Worm (Caenorhabditis elegans) whole organism, L1 larva: ENCODE data around the gene cey-1.
A peak's percentile ranks its signal among the peaks of the same experiment; 100 is the strongest.

ENCODE experiments used
- C04F5.9 ChIP-seq: sonication (generic microtip); optimal IDR thresholded peaks from 2 replicates; lab custom pipeline; 2016; ENCODE audit warnings: missing genetic modification characterization, missing compliant biosample characterization
- C16A3.4 ChIP-seq: fragments of 150-350 bp; optimal IDR thresholded peaks from 2 replicates; lab custom pipeline; 2014; ENCODE audit warnings: missing biosample characterization, missing genetic modification characterization
- F16B12.6 ChIP-seq: fragments of 150-350 bp; optimal IDR thresholded peaks from 2 replicates; lab custom pipeline; 2014; ENCODE audit warnings: missing biosample characterization, missing genetic modification characterization
- Y116A8C.19 ChIP-seq: sonication (generic microtip); optimal IDR thresholded peaks from 2 replicates; lab custom pipeline; 2016; ENCODE audit warnings: missing compliant biosample characterization, missing genetic modification characterization, borderline replicate concordance
- aha-1 ChIP-seq: fragments of 150-350 bp; optimal IDR thresholded peaks from 2 replicates; lab custom pipeline; 2014; ENCODE audit warnings: missing biosample characterization, missing genetic modification characterization
- alr-1 ChIP-seq: fragments of 200-800 bp; sonication (Bioruptor generic); optimal IDR thresholded peaks from 2 replicates; lab custom pipeline; 2018; ENCODE audit warnings: borderline replicate concordance, mild to moderate bottlenecking, missing genetic modification characterization, missing compliant biosample characterization
- ama-1 ChIP-seq: fragments of 150-350 bp; optimal IDR thresholded peaks from 2 replicates; lab custom pipeline; 2014
- ceh-88 ChIP-seq: fragments of 200-800 bp; sonication (Bioruptor generic); IDR thresholded peaks from 2 replicates; pipeline ENCODE4 v1.3.6; 2022; ENCODE audit warnings: missing genetic modification characterization, missing compliant biosample characterization
- ceh-90 ChIP-seq: sonication (generic microtip); optimal IDR thresholded peaks from 2 replicates; lab custom pipeline; 2016; ENCODE audit warnings: missing genetic modification characterization, missing compliant biosample characterization
- ces-1 ChIP-seq: fragments of 150-350 bp; optimal IDR thresholded peaks from 2 replicates; lab custom pipeline; 2014; ENCODE audit warnings: missing biosample characterization, missing genetic modification reagents, missing genetic modification characterization
- dsc-1 ChIP-seq: sonication (generic microtip); optimal IDR thresholded peaks from 2 replicates; lab custom pipeline; 2016; ENCODE audit warnings: mild to moderate bottlenecking, missing genetic modification characterization, missing compliant biosample characterization
- efl-1 ChIP-seq, 4 experiments: fragments of 150-350 bp; optimal IDR thresholded peaks in 3 of 4; peaks in 1 of 4; 1 replicate in 1 of 4; 2 replicates in 3 of 4; lab custom pipeline; 2014; ENCODE audit warnings: missing biosample characterization in 2 of 4, missing genetic modification characterization in 2 of 4, missing genetic modification reagents in 2 of 4
- egl-13 ChIP-seq: sonication (generic microtip); optimal IDR thresholded peaks from 2 replicates; lab custom pipeline; 2016; ENCODE audit warnings: missing genotype, missing genetic modification reagents, missing genetic modification characterization, missing compliant biosample characterization
- egl-27 ChIP-seq, 2 experiments: fragments of 150-350 bp in 1 of 2; sonication (generic microtip); optimal IDR thresholded peaks; 3 replicates each; lab custom pipeline; 2017 to 2018; ENCODE audit warnings: missing biosample characterization in 2 of 2, missing genetic modification characterization in 2 of 2, missing genetic modification reagents in 2 of 2
- elt-2 ChIP-seq: sonication (generic microtip); optimal IDR thresholded peaks from 2 replicates; lab custom pipeline; 2016; ENCODE audit warnings: missing genetic modification characterization, mild to moderate bottlenecking, inconsistent platforms, missing compliant biosample characterization, missing genetic modification reagents
- elt-3 ChIP-seq, 6 experiments: fragments of 150-350 bp in 1 of 6; sonication (generic microtip); optimal IDR thresholded peaks; 2 replicates each; lab custom pipeline; 2017 to 2018; ENCODE audit warnings: missing biosample characterization in 6 of 6, missing genetic modification characterization in 6 of 6, inconsistent platforms in 1 of 6
- fkh-10 ChIP-seq: sonication (generic microtip); optimal IDR thresholded peaks from 2 replicates; lab custom pipeline; 2017; ENCODE audit warnings: missing biosample characterization, missing genetic modification reagents, missing genetic modification characterization
- fkh-4 ChIP-seq: sonication (generic microtip); optimal IDR thresholded peaks from 2 replicates; lab custom pipeline; 2016; ENCODE audit warnings: missing compliant biosample characterization, missing genetic modification characterization, borderline replicate concordance
- grh-1 ChIP-seq: fragments of 200-800 bp; sonication (Bioruptor generic); IDR thresholded peaks from 2 replicates; pipeline ENCODE4 v1.3.6; 2022; ENCODE audit warnings: missing genetic modification reagents, missing genetic modification characterization, missing compliant biosample characterization
- hlh-17 ChIP-seq: fragments of 200-800 bp; sonication (Bioruptor generic); optimal IDR thresholded peaks from 2 replicates; lab custom pipeline; 2018; ENCODE audit warnings: missing genetic modification characterization, mild to moderate bottlenecking, missing compliant biosample characterization, moderate library complexity, borderline replicate concordance
- isw-1 ChIP-seq: fragments of 200-800 bp; sonication (Bioruptor generic); IDR thresholded peaks from 2 replicates; pipeline ENCODE4 v1.3.6; 2022; ENCODE audit warnings: missing genetic modification characterization, missing compliant biosample characterization
- jun-1 ChIP-seq: fragments of 150-350 bp; optimal IDR thresholded peaks from 2 replicates; lab custom pipeline; 2014; ENCODE audit warnings: missing biosample characterization, missing genetic modification reagents, missing genetic modification characterization
- lin-13 ChIP-seq: fragments of 150-350 bp; optimal IDR thresholded peaks from 2 replicates; lab custom pipeline; 2014; ENCODE audit warnings: missing biosample characterization, missing genetic modification reagents, missing genetic modification characterization
- lin-15B ChIP-seq: fragments of 150-350 bp; sonication (generic microtip); optimal IDR thresholded peaks from 3 replicates; lab custom pipeline; 2014; ENCODE audit warnings: missing biosample characterization, missing genetic modification characterization
- lin-35 ChIP-seq, 2 experiments: fragments of 150-350 bp; optimal IDR thresholded peaks; 2 replicates each; lab custom pipeline; 2014; ENCODE audit warnings: missing biosample characterization in 2 of 2, missing genetic modification characterization in 2 of 2, missing genetic modification reagents in 2 of 2
- lin-39 ChIP-seq: fragments of 150-350 bp; optimal IDR thresholded peaks from 2 replicates; lab custom pipeline; 2014; ENCODE audit warnings: missing biosample characterization, missing genetic modification reagents, missing genetic modification characterization
- lir-3 ChIP-seq: sonication (generic microtip); optimal IDR thresholded peaks from 2 replicates; lab custom pipeline; 2016; ENCODE audit warnings: mild to moderate bottlenecking, missing genetic modification characterization, moderate library complexity, missing compliant biosample characterization; ENCODE audit not compliant: poor library complexity
- lsy-2 ChIP-seq, 2 experiments: fragments of 150-350 bp; optimal IDR thresholded peaks; 2 replicates each; lab custom pipeline; 2014; ENCODE audit warnings: missing biosample characterization in 2 of 2, missing genetic modification characterization in 2 of 2
- mdl-1 ChIP-seq, 2 experiments: fragments of 150-350 bp; optimal IDR thresholded peaks; 2 replicates each; lab custom pipeline; 2014 to 2017; ENCODE audit warnings: missing biosample characterization in 2 of 2, missing genetic modification characterization in 2 of 2, inconsistent platforms in 1 of 2
- mep-1 ChIP-seq: fragments of 150-350 bp; optimal IDR thresholded peaks from 2 replicates; lab custom pipeline; 2014; ENCODE audit warnings: missing biosample characterization, missing genetic modification characterization
- nhr-11 ChIP-seq: fragments of 150-350 bp; optimal IDR thresholded peaks from 2 replicates; lab custom pipeline; 2014; ENCODE audit warnings: missing biosample characterization, missing genetic modification characterization
- nhr-19 ChIP-seq: fragments of 200-800 bp; sonication (Bioruptor generic); conservative IDR thresholded peaks from 2 replicates; pipeline ENCODE4 v1.3.6; 2022; ENCODE audit warnings: missing genetic modification characterization, missing compliant biosample characterization
- nhr-237 ChIP-seq: fragments of 150-350 bp; optimal IDR thresholded peaks from 2 replicates; lab custom pipeline; 2014; ENCODE audit warnings: missing biosample characterization, missing genetic modification characterization
- nhr-28 ChIP-seq: fragments of 150-350 bp; optimal IDR thresholded peaks from 2 replicates; lab custom pipeline; 2014; ENCODE audit warnings: missing biosample characterization, missing genetic modification characterization
- nhr-76 ChIP-seq: sonication (generic microtip); optimal IDR thresholded peaks from 2 replicates; lab custom pipeline; 2017; ENCODE audit warnings: missing biosample characterization, missing genetic modification characterization
- nhr-77 ChIP-seq: fragments of 150-350 bp; optimal IDR thresholded peaks from 2 replicates; lab custom pipeline; 2014; ENCODE audit warnings: missing biosample characterization, missing genetic modification characterization
- nhr-85 ChIP-seq: sonication (generic microtip); peaks from one replicate; lab custom pipeline; 2016; ENCODE audit warnings: missing genetic modification characterization, inconsistent platforms, missing compliant biosample characterization
- pag-3 ChIP-seq: sonication (generic microtip); optimal IDR thresholded peaks from 2 replicates; lab custom pipeline; 2017; ENCODE audit warnings: missing genetic modification characterization, mild to moderate bottlenecking, missing compliant biosample characterization, antibody characterized with exemption, borderline replicate concordance; ENCODE audit not compliant: insufficient read depth
- pqm-1 ChIP-seq: sonication (generic microtip); optimal IDR thresholded peaks from 3 replicates; lab custom pipeline; 2017; ENCODE audit warnings: missing biosample characterization, missing genetic modification characterization
- rnt-1 ChIP-seq: sonication (generic microtip); optimal IDR thresholded peaks from 2 replicates; lab custom pipeline; 2016; ENCODE audit warnings: mild to moderate bottlenecking, missing genetic modification characterization, moderate library complexity, missing compliant biosample characterization
- skn-1 ChIP-seq: fragments of 150-350 bp; optimal IDR thresholded peaks from 2 replicates; lab custom pipeline; 2014; ENCODE audit warnings: missing biosample characterization, missing genetic modification characterization
- sox-4 ChIP-seq: sonication (generic microtip); optimal IDR thresholded peaks from 2 replicates; lab custom pipeline; 2016; ENCODE audit warnings: missing genetic modification characterization, missing compliant biosample characterization
- sptf-1 ChIP-seq: fragments of 150-350 bp; optimal IDR thresholded peaks from 2 replicates; lab custom pipeline; 2014; ENCODE audit warnings: missing biosample characterization, missing genetic modification characterization
- sup-37 ChIP-seq: fragments of 200-800 bp; sonication (Bioruptor generic); optimal IDR thresholded peaks from 2 replicates; lab custom pipeline; 2018; ENCODE audit warnings: mild to moderate bottlenecking, missing genetic modification characterization, missing compliant biosample characterization
- tbx-2 ChIP-seq: sonication (generic microtip); optimal IDR thresholded peaks from 2 replicates; lab custom pipeline; 2016; ENCODE audit warnings: missing genetic modification characterization, missing compliant biosample characterization
- tlp-1 ChIP-seq: fragments of 150-350 bp; optimal IDR thresholded peaks from 2 replicates; lab custom pipeline; 2014; ENCODE audit warnings: missing biosample characterization, missing genetic modification characterization
- unc-62 ChIP-seq: fragments of 150-350 bp; optimal IDR thresholded peaks from 2 replicates; lab custom pipeline; 2014; ENCODE audit warnings: missing biosample characterization, missing genetic modification reagents, missing genetic modification characterization
- unc-98 ChIP-seq: fragments of 200-800 bp; sonication (Bioruptor generic); IDR thresholded peaks from 2 replicates; pipeline ENCODE4 v1.3.6; 2022; ENCODE audit warnings: missing genetic modification characterization, missing compliant biosample characterization
- vab-15 ChIP-seq: sonication (generic microtip); optimal IDR thresholded peaks from 2 replicates; lab custom pipeline; 2017; ENCODE audit warnings: missing genotype, mild to moderate bottlenecking, missing genetic modification characterization, missing compliant biosample characterization
- xbp-1 ChIP-seq: sonication (generic microtip); optimal IDR thresholded peaks from 2 replicates; lab custom pipeline; 2016; ENCODE audit warnings: missing genetic modification characterization, missing compliant biosample characterization
- zag-1 ChIP-seq: fragments of 150-350 bp; optimal IDR thresholded peaks from 2 replicates; lab custom pipeline; 2014; ENCODE audit warnings: missing biosample characterization, missing genetic modification characterization
- zip-4 ChIP-seq: fragments of 200-800 bp; sonication (Bioruptor generic); optimal IDR thresholded peaks from 2 replicates; lab custom pipeline; 2018; ENCODE audit warnings: mild to moderate bottlenecking, missing genetic modification characterization, moderate library complexity, missing compliant biosample characterization
- ztf-11 ChIP-seq, 2 experiments: sonication (generic microtip); optimal IDR thresholded peaks; 2 replicates each; lab custom pipeline; 2016 to 2017; ENCODE audit warnings: missing genetic modification characterization in 2 of 2, missing biosample characterization in 1 of 2, missing compliant biosample characterization in 1 of 2

Gene cey-1

ce11 chrII:11049876-11050275 is 8.9 kb upstream of the cey-1 start, which contains the start of the genes sdhd-1 and ilkp-1:
TSS of gene sdhd-1 (minus strand) at chrII:11049913.
TSS of gene ilkp-1 (plus strand) at chrII:11050255.
- TF ChIP-seq efl-1 (optimal IDR thresholded peaks at IDR 0.05; lab: Kevin White, UChicago) (peak; percentile 43 to 84), efl-1 (GFP tag; optimal IDR thresholded peaks at IDR 0.05 in 1 of 2; lab: Kevin White, UChicago) (peak; percentile 85 to 97), nhr-85 (tag; lab: Kevin White, UChicago) (no peak), aha-1 (tag; lab: Kevin White, UChicago) (no peak), C16A3.4 (peak; percentile 67), elt-3 (tag; optimal IDR thresholded peaks at IDR 0.05; lab: Kevin White, UChicago) (peak in 1 of 6 experiments; percentile 54), egl-27 (tag; optimal IDR thresholded peaks at IDR 0.05; lab: Kevin White, UChicago) (no peak), skn-1 (tag; lab: Kevin White, UChicago) (peak; percentile 32), ceh-90 (tag; lab: Kevin White, UChicago) (no peak), lin-13 (GFP tag; lab: Kevin White, UChicago) (no peak), unc-62 (GFP tag; lab: Kevin White, UChicago) (no peak), unc-98 (no peak), rnt-1 (tag; lab: Kevin White, UChicago) (peak; percentile 19), hlh-17 (GFP tag; lab: Kevin White, UChicago) (no peak), nhr-11 (no peak), nhr-237 (tag; lab: Kevin White, UChicago) (no peak), nhr-19 (GFP tag; lab: Robert Waterston, UW) (no peak), C04F5.9 (no peak), lir-3 (tag; lab: Kevin White, UChicago) (peak; percentile 31), alr-1 (no peak), lin-15B (tag; lab: Kevin White, UChicago) (peak; percentile 6), jun-1 (tag; lab: Kevin White, UChicago) (no peak), zip-4 (no peak), tlp-1 (no peak), tbx-2 (tag; lab: Kevin White, UChicago) (peak; percentile 30), nhr-28 (tag; lab: Kevin White, UChicago) (no peak), elt-2 (tag; lab: Kevin White, UChicago) (no peak), zag-1 (tag; lab: Kevin White, UChicago) (no peak), isw-1 (no peak), fkh-10 (GFP tag; lab: Kevin White, UChicago) (no peak), sptf-1 (tag; lab: Kevin White, UChicago) (no peak), xbp-1 (tag; lab: Kevin White, UChicago) (peak; percentile 19), lsy-2 (tag; optimal IDR thresholded peaks at IDR 0.05; lab: Kevin White, UChicago) (peak; percentile 53 to 79), ces-1 (GFP tag; lab: Kevin White, UChicago) (no peak), pqm-1 (tag; lab: Kevin White, UChicago) (no peak), dsc-1 (tag; lab: Kevin White, UChicago) (peak; percentile 38), lin-35 (GFP tag; optimal IDR thresholded peaks at IDR 0.05; lab: Kevin White, UChicago) (peak; percentile 83 to 90), fkh-4 (tag; lab: Kevin White, UChicago) (no peak), nhr-76 (tag; lab: Kevin White, UChicago) (no peak), vab-15 (tag; lab: Kevin White, UChicago) (no peak), ama-1 (lab: Kevin White, UChicago) (no peak), egl-13 (tag; lab: Kevin White, UChicago) (no peak), pag-3 (tag; lab: Kevin White, UChicago) (no peak), F16B12.6 (no peak), Y116A8C.19 (tag; lab: Kevin White, UChicago) (no peak), mdl-1 (tag; optimal IDR thresholded peaks at IDR 0.05; lab: Kevin White, UChicago) (peak in 1 of 2 experiments; percentile 31), mep-1 (tag; lab: Kevin White, UChicago) (peak; percentile 69), nhr-77 (tag; lab: Kevin White, UChicago) (no peak), sox-4 (tag; lab: Kevin White, UChicago) (no peak), ztf-11 (tag; optimal IDR thresholded peaks at IDR 0.05; lab: Kevin White, UChicago) (no peak), ceh-88 (GFP tag; lab: Robert Waterston, UW) (no peak), grh-1 (GFP tag; lab: Robert Waterston, UW) (no peak), lin-39 (tag; lab: Kevin White, UChicago) (peak; percentile 2), sup-37 (GFP tag; lab: Kevin White, UChicago) (no peak)
